Fruit fly (Drosophila melanogaster) ovary, adult (tissue): Measurements from ENCODE around the gene Art9.
A peak's percentile ranks its signal among the peaks of the same experiment; 100 is the strongest.

Experiments
- CG17801 ChIP-seq: fragments of 200-800 bp; optimal IDR thresholded peaks from 2 replicates; lab custom pipeline; 2019; ENCODE audit warnings: missing biosample characterization, mild to moderate bottlenecking, missing genetic modification characterization, moderate library complexity; ENCODE audit not compliant: partially characterized antibody

The Art9 gene

dm6 chr3R:13943360-13943759 is at the start of gene Art9:
Art9 (minus strand) TSS chr3R:13943460.
- TF ChIP-seq CG17801 (GFP tag; lab: Kevin White, UChicago), result no peak

dm6 chr3R:13992126-13992535 is 48.9 kb upstream of the Art9 start:
- peak; percentile 36 for TF ChIP-seq CG17801 (GFP tag; lab: Kevin White, UChicago)

dm6 chr3R:13990109-13990508 is 46.8 kb upstream of the Art9 start:
- no peak for TF ChIP-seq CG17801 (GFP tag; lab: Kevin White, UChicago)

DNA sequence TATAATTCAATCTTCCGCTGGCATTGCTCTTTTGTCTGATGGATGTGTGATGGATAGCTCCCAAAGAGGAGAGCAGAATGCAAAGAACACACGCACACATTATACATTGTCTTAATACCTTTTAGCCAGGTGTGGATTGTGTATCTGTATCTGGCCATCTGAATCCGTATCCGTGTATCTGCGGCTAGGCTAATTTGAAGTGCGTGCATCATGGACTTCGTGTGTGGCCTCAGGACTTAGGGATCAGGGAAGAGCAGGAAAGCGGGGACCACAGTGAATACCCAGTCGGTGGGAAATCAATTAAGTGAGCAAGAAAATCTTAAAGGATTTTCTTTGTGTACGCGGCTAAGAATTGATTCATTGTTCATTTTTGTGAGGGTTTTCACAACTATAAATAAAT is 46.2 kb upstream of the Art9 start:
- no peak for TF ChIP-seq CG17801 (GFP tag; lab: Kevin White, UChicago)

dm6 chr3R:13988923-13989436 is 45.7 kb upstream of the Art9 start:
- no peak for TF ChIP-seq CG17801 (GFP tag; lab: Kevin White, UChicago)

DNA sequence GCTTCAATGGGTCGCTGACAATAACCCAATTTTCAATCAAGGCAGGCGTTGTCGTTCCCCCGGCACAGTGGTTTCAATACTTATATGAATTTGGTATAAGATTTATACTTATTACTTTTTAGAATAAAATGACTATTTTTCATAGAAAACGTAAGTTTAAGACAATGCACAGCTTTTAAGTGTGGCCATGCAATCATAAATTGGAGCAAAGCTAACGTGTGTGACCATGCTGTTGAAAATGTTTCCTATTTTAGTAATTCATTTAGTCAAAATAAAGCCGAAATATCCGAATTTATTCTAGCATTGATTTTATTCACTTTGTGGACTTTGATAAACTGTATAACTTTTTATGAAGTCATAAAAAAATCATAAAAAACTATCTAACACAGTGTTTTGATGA is 43.4 kb upstream of the Art9 start:
- no peak for TF ChIP-seq CG17801 (GFP tag; lab: Kevin White, UChicago)

dm6 chr3R:13984922-13985581 is 41.8 kb upstream of the Art9 start:
- TF ChIP-seq CG17801 (GFP tag; lab: Kevin White, UChicago), result peak; percentile 22

DNA sequence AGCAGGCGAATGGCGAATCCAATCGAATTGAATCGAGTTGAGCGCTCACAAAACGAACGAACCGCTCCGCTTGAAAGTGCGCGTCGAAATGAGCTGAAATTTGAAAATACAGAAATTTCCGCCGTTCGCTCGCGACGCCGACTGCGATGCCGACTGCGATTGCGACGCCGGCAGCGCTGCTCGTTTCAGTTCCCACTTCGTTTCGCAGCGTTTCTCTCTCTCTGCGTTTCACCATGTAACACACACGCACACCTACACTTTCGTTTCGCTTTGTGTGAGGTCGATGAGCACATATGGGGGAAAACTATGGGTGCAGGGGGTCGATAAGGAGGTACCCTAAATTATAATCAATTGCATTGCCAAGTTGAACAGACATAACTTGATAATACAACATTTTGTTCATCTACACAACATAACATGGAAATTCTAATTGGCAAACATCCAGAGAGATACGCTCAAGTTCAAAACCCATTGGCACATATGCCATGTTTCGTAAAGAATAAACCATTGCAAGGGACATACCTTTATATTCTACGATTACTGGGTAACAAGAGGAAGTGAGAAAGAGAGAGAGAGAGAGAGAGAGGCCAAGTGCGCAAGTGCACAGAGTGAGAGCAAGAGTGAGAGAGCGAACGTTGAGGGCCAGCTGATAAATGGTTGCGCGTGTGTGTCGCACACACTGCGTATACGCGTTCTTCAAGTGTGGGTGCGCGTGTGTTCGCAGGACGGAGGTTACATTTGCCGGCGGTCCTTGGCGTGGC is 40.2 kb upstream of the Art9 start:
- TF ChIP-seq CG17801 (GFP tag; lab: Kevin White, UChicago), result peak; percentile 91

DNA sequence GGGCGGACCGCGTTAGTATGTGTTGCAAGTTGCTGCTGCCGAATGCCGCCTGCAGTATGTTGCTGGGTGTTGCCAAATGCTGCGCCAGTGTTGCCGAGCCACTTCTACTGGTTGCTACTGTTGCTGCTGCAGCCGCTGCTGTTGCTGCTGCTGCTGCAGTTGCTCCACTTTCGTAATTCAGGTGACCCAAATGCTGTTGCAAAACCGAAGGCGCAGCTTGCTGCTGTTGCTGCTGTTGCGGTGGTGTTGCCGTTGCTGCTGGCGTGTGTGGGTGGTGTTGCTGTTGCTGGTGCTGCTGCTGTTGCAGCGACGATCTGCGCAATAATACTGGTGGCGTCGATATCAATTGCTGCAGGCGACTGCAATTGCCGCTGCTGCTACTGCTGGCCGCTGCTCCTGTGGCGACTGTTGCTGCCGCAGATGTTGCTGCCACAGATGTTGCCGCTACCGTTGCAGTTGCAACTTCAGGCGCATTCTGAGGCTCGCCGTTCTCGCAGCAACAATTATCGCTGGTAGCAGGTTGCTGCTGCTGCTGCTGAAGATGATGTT is 39.1 kb upstream of the Art9 start:
- no peak for TF ChIP-seq CG17801 (GFP tag; lab: Kevin White, UChicago)

- no peak for TF ChIP-seq CG17801 (GFP tag; lab: Kevin White, UChicago)
Measured at dm6 chr3R:13981584-13981983, 38.3 kb upstream of the Art9 start.

DNA sequence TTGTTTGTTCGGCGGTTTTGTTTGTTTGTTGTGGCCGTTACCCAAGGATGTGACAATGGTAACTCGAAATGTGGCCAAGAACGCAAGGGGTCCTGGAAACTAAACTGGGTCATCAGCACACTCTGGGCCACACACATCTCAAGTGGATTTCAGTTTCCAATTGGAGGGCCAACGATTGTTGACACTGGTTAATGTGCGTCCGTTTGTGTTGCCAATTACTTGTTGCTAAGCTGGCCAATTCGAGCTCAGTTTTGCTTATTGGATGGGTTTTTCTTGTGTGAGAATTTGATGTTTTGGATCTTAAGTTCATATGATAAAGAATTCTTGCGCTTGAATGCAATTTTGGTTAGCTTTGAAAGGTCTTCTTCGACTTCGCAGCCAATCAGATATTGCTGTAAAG is 37.7 kb upstream of the Art9 start:
- no peak for TF ChIP-seq CG17801 (GFP tag; lab: Kevin White, UChicago)

DNA sequence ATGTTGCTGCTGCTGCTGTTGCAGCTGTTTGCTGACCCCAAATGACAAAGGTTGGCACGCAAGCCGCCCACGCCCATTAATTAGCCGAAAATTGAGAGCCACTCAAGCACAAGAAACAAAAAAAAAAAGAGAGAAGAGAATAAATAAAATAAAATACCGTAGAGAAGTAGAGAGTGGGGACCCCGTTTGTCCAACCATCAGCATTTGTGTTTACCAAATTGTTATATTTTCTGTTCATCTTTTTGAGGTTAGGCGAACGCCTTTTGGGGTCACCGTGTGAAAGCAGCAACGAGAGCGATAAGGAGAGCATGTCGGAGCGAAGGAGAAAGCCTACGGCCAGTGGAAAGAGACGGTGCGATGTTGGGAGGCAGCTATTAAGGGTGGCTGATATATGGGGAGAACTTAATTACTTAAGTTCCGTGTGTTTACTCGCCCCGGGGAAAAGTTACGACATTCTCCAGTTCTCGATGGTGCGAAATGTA is 34.9 kb upstream of the Art9 start:
- TF ChIP-seq CG17801 (GFP tag; lab: Kevin White, UChicago), result no peak

DNA sequence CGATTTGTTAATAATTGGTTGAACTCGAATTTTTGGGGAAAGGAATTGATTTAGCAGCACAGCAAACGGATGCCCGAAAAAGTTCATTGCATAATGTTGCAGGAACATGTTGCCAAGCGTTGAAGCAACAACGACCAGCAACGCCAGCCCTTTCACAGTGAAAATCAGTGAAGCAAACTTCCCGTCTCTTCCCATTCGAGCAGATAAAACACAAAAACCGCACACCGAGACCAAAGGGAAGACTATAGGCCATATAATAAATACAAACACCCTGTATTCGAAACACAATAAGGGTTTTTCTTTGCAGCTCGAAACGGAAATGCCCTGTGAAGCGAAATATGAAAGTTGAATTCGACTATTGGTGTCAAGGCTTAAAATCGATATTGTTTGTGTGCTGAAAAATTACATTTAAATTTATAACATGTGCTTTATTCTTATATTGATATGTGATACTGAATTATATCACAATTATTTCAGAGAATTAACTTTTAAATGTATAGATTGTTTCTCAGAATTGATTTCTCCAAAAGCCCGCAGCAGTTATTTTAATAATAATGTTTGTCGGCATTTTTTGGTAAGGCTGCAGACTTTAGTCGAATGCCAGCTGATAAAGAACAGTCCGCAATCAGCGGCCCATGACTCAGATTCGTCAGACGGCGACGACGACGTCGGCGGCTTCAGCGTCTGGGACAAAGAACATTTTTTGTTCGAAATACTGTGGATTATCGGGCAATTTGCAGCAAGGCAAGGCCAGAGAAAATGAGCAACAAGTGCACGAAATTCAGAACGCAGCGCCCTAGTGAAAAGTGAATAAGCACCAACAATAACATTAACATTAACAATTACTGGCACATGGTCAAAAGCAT is 34.1 kb upstream of the Art9 start:
- no peak for TF ChIP-seq CG17801 (GFP tag; lab: Kevin White, UChicago)

DNA sequence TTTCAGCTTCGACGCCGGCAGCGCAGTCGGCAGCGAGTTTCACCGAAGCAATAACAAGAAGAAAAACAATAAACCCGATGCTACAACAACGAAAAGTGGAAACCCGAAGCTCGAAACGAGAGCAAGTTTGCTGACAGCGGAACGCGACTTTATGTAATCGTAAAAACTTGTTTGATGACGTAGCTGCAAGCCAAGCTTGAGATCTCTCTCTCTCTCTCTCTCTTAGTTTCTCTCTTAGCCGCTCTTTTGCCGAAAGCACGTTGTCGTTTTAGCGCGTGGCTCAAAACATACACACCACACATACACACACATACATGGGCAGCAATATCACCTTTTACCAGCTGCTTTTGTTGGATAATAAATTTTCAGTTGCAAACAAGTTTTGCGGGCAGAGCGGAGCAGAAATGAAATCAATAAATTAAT is 32.8 kb upstream of the Art9 start:
- TF ChIP-seq CG17801 (GFP tag; lab: Kevin White, UChicago), result no peak
